Fruit fly (Drosophila melanogaster) whole organism, adult: Measurements from ENCODE around the gene CG33514.
A peak's percentile ranks its signal among the peaks of the same experiment; 100 is the strongest.

Experiments used
- CG11617 ChIP-seq: fragments of 200-800 bp; sonication (Bioruptor generic); optimal IDR thresholded peaks from 2 replicates; lab custom pipeline; 2017; ENCODE audit warnings: mild to moderate bottlenecking, missing biosample characterization, missing genetic modification reagents, missing genetic modification characterization
- CG7045 ChIP-seq: fragments of 200-800 bp; sonication (Bioruptor generic); optimal IDR thresholded peaks from 2 replicates; lab custom pipeline; 2017; ENCODE audit warnings: missing biosample characterization, mild to moderate bottlenecking, missing genetic modification characterization
- Clk ChIP-seq: fragments of 200-800 bp; sonication (Bioruptor generic); optimal IDR thresholded peaks from 2 replicates; lab custom pipeline; 2017; ENCODE audit warnings: missing biosample characterization, missing genetic modification characterization
- Crg-1 ChIP-seq: fragments of 200-800 bp; sonication (Bioruptor generic); optimal IDR thresholded peaks from 2 replicates; lab custom pipeline; 2016; ENCODE audit warnings: missing biosample characterization, missing genetic modification characterization
- Hr96 ChIP-seq: fragments of 200-800 bp; sonication (Bioruptor generic); optimal IDR thresholded peaks from 2 replicates; lab custom pipeline; 2016; ENCODE audit warnings: missing biosample characterization, missing genetic modification characterization
- Mnt ChIP-seq: fragments of 200-800 bp; sonication (Bioruptor generic); optimal IDR thresholded peaks from 2 replicates; lab custom pipeline; 2016; ENCODE audit warnings: missing biosample characterization, mild to moderate bottlenecking, missing genetic modification characterization
- bab1 ChIP-seq: fragments of 200-800 bp; sonication (Bioruptor generic); optimal IDR thresholded peaks from 3 replicates; lab custom pipeline; 2019; ENCODE audit warnings: missing biosample characterization, mild to moderate bottlenecking, missing genetic modification characterization, moderate library complexity
- kay ChIP-seq: fragments of 200-800 bp; sonication (Bioruptor generic); peaks from one replicate; lab custom pipeline; 2016; ENCODE audit warnings: missing biosample characterization, missing genetic modification characterization, borderline replicate concordance
- tj ChIP-seq: fragments of 200-800 bp; sonication (Bioruptor generic); optimal IDR thresholded peaks from 3 replicates; lab custom pipeline; 2017; ENCODE audit warnings: missing biosample characterization, mild to moderate bottlenecking, missing genetic modification characterization, moderate library complexity

DNA sequence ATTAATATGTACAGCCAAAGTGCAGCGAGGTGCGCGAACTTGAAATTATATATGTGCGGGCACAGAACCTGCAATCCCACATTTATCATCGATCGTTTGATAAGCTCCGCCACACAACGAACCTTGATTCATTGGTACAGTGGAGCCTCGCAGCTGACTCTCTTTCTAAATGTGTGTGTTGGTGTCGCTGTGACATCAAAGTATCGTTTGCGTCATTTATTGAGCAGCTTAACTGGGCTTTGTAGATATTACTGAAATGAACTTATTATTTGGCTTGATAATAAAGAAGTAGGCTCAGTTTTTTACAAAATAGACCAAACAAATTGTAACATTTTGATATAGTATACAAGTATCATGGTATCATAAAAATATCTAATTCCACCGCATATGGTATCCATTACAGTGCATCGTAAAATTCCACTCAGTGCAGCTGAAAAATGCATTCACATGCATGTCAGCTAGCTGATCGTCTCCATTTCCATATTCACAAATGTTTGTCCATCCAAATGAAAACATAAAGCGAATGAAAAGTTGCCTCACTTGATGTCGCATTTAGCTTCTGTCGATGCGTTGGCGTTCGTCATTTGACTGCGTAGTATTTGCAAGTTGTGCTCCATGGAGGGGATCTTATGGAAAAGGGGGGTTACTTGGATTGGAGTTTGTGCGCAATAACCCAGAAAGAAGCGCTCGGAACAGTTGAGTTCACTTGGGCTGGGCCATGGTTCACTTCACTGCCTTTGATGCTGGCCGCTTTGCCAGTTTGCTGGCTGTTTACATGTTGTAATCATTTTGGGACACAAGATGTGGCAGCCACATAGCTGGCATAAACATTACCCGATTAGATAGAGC is 46.0 kb downstream of the CG33514 start:
- TF ChIP-seq tj (GFP tag; lab: Kevin White, UChicago): peak; percentile 53
- no peak for TF ChIP-seq Mnt (GFP tag; lab: Kevin White, UChicago)
- TF ChIP-seq Crg-1: peak; percentile 46
- no peak for TF ChIP-seq Clk (GFP tag; lab: Kevin White, UChicago)
- TF ChIP-seq CG7045 (GFP tag; lab: Kevin White, UChicago): no peak
- no peak for TF ChIP-seq CG11617 (GFP tag; lab: Kevin White, UChicago)
- TF ChIP-seq kay: peak; percentile 89
- no peak for TF ChIP-seq Hr96 (GFP tag; lab: Kevin White, UChicago)
- no peak for TF ChIP-seq bab1 (GFP tag; lab: Kevin White, UChicago)
